Fruit fly (Drosophila melanogaster) Kc167 (cell line): ENCODE results near the gene CG4558.

ENCODE experiments used
- Sin3A ChIP-seq: fragments of >200 bp; optimal IDR thresholded peaks from 2 replicates; lab custom pipeline; 2018; ENCODE audit warnings: missing external identifiers
- h ChIP-seq: fragments of >200 bp; optimal IDR thresholded peaks from 3 replicates; lab custom pipeline; 2018; ENCODE audit warnings: missing external identifiers
- insv ChIP-seq: fragments of >200 bp; optimal IDR thresholded peaks from 3 replicates; lab custom pipeline; 2018; ENCODE audit warnings: missing external identifiers
- psq ChIP-seq: fragments of >200 bp; optimal IDR thresholded peaks from 2 replicates; lab custom pipeline; 2017; ENCODE audit warnings: missing external identifiers
- ttk ChIP-seq: sonication (Bioruptor generic); optimal IDR thresholded peaks from 2 replicates; lab custom pipeline; 2017; ENCODE audit warnings: missing external identifiers

DNA sequence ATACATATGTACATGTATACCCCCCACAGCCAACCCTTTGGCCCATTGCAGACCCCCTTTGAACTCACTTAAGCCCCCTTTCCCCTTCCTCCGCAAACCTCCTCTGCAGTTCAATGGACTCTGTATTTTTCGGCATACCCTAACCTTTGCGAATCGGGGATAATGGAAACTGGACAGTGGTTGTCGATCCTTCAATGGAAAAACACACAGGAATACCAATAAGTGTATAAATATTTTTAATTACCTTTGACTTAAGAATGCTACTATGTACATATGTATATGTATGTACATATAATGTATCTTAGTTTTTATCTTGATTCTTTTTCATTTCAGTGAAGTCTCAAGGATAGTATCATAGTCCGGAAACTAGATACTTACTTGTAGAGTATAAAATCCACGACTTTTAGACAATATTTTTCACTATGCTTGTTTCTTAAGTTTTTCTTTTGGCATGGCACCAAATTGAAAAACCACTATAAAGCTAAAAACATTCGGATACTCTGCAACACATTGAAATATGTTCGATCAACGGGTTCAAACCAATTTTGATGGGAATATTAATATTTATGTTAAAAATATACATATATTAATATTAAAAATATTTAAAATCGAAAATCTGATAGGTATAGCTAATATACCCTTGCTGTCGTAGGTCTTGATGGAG lies 6.9 kb downstream of the CG4558 start:
- no peak for TF ChIP-seq ttk (lab: Kevin White, UChicago)
- TF ChIP-seq h (lab: Kevin White, UChicago), result no peak
- no peak for TF ChIP-seq Sin3A
- no peak for TF ChIP-seq insv
- TF ChIP-seq psq (lab: Kevin White, UChicago), result peak; percentile 16
